Fruit fly (Drosophila melanogaster) whole organism, pupa: Measurements from ENCODE around the gene ndl.

ENCODE experiments used
- CG9948 ChIP-seq: fragments of 200-800 bp; sonication (Bioruptor generic); optimal IDR thresholded peaks from 2 replicates; lab custom pipeline; 2018; ENCODE audit warnings: missing biosample characterization, mild to moderate bottlenecking, missing genetic modification characterization, moderate library complexity
- gl ChIP-seq: fragments of 200-800 bp; sonication (Bioruptor generic); optimal IDR thresholded peaks from 2 replicates; lab custom pipeline; 2018; ENCODE audit warnings: missing biosample characterization, mild to moderate bottlenecking, missing genetic modification characterization
- rn ChIP-seq: fragments of 200-800 bp; sonication (Bioruptor generic); IDR thresholded peaks from 2 replicates; pipeline ENCODE4 v1.3.6; 2022; ENCODE audit warnings: missing biosample characterization, missing genetic modification characterization

DNA sequence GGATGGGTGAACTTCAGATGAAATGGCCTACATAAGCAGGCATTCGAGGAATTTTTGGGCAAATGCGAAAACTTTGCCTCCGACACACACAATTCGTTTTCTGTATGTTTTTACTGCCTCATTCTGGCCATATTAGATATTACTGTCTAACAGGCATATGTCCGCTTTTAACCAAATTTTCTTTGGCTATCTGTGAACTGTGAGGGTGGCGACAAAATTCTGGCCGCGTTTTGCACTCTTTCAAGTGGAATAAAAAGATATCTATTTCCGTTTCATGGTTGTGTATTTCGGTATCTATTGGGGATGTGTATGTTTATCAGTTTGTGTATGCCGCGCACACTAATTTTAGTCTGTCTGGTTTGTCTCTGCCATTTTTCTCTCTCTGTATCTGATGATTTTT is 44.6 kb downstream of the ndl start:
- TF ChIP-seq CG9948 (tag; lab: Kevin White, UChicago) (no peak), rn (GFP tag; lab: Robert Waterston, UW) (no peak), gl (tag; lab: Kevin White, UChicago) (no peak)
